Worm (Caenorhabditis elegans) whole organism, young adult: ENCODE results near the gene igcm-1.

Experiments
- B0261.1 ChIP-seq: sonication (generic microtip); optimal IDR thresholded peaks from 2 replicates; lab custom pipeline; 2016; ENCODE audit warnings: mild to moderate bottlenecking, missing genetic modification characterization, moderate library complexity, missing compliant biosample characterization
- akir-1 ChIP-seq: fragments of 200-800 bp; sonication (Bioruptor generic); optimal IDR thresholded peaks from 2 replicates; lab custom pipeline; 2018; ENCODE audit warnings: mild to moderate bottlenecking, missing genetic modification characterization, moderate library complexity, missing compliant biosample characterization
- aptf-2 ChIP-seq: fragments of 200-800 bp; sonication (Bioruptor generic); conservative IDR thresholded peaks from 2 replicates; pipeline ENCODE4 v1.3.6; 2022; ENCODE audit warnings: missing genetic modification reagents, missing genetic modification characterization, missing compliant biosample characterization
- bed-2 ChIP-seq: fragments of 200-800 bp; sonication (Bioruptor generic); IDR thresholded peaks from 2 replicates; pipeline ENCODE4 v1.3.6; 2022; ENCODE audit warnings: missing genetic modification reagents, missing genetic modification characterization, missing compliant biosample characterization
- hrde-1 ChIP-seq: sonication (generic microtip); optimal IDR thresholded peaks from 2 replicates; lab custom pipeline; 2016; ENCODE audit warnings: missing genetic modification characterization, mild to moderate bottlenecking, missing compliant biosample characterization, moderate library complexity, missing genotype, missing genetic modification reagents, borderline replicate concordance
- snpc-1.1 ChIP-seq: sonication (generic microtip); optimal IDR thresholded peaks from 2 replicates; lab custom pipeline; 2017; ENCODE audit warnings: missing genetic modification characterization, mild to moderate bottlenecking, missing compliant biosample characterization, antibody characterized with exemption, moderate library complexity, missing genotype, missing genetic modification reagents; ENCODE audit not compliant: insufficient read depth

ce11 chrX:857658-858057 lies 6.3 kb upstream of the igcm-1 start:
- no peak for TF ChIP-seq B0261.1 (tag; lab: Kevin White, UChicago)
- TF ChIP-seq bed-2 (GFP tag; lab: Robert Waterston, UW), result no peak
- TF ChIP-seq aptf-2, result no peak
- TF ChIP-seq akir-1, result no peak
- TF ChIP-seq snpc-1.1, result no peak
- no peak for TF ChIP-seq hrde-1
